Fruit fly (Drosophila melanogaster) whole organism, pupa: Measurements from ENCODE around the gene CG15390.

Source experiments
- CG10348 ChIP-seq: fragments of 200-800 bp; sonication (Bioruptor generic); IDR thresholded peaks from 2 replicates; pipeline ENCODE4 v1.3.6; 2022; ENCODE audit warnings: missing biosample characterization, missing genetic modification characterization
- CG12605 ChIP-seq: fragments of 200-800 bp; sonication (Bioruptor generic); IDR thresholded peaks from 2 replicates; pipeline ENCODE4 v1.3.6; 2022; ENCODE audit warnings: missing biosample characterization, missing genetic modification characterization
- CG13204 ChIP-seq: fragments of 200-800 bp; sonication (Bioruptor generic); optimal IDR thresholded peaks from 2 replicates; lab custom pipeline; 2018; ENCODE audit warnings: missing biosample characterization, mild to moderate bottlenecking, missing genetic modification characterization, moderate library complexity
- CG14655 ChIP-seq: fragments of 200-800 bp; sonication (Bioruptor generic); optimal IDR thresholded peaks from 3 replicates; lab custom pipeline; 2017; ENCODE audit warnings: mild to moderate bottlenecking, missing biosample characterization, missing genetic modification reagents, missing genetic modification characterization
- CG15710 ChIP-seq: fragments of 200-800 bp; sonication (Bioruptor generic); optimal IDR thresholded peaks from 2 replicates; lab custom pipeline; 2018; ENCODE audit warnings: missing biosample characterization, mild to moderate bottlenecking, missing genetic modification characterization, moderate library complexity
- CG17806 ChIP-seq: fragments of 200-800 bp; sonication (Bioruptor generic); optimal IDR thresholded peaks from 2 replicates; lab custom pipeline; 2018; ENCODE audit warnings: missing biosample characterization, mild to moderate bottlenecking, missing genetic modification characterization, moderate library complexity
- CG32121 ChIP-seq: fragments of 200-800 bp; sonication (Bioruptor generic); IDR thresholded peaks from 2 replicates; pipeline ENCODE4 v1.3.6; 2022; ENCODE audit warnings: missing biosample characterization, missing genetic modification characterization
- CG34367 ChIP-seq: fragments of 200-800 bp; sonication (Bioruptor generic); optimal IDR thresholded peaks from 2 replicates; lab custom pipeline; 2018; ENCODE audit warnings: missing biosample characterization, mild to moderate bottlenecking, missing genetic modification characterization
- CG4496 ChIP-seq: fragments of 200-800 bp; sonication (Bioruptor generic); IDR thresholded peaks from 3 replicates; pipeline ENCODE4 v1.3.6; 2022; ENCODE audit warnings: missing biosample characterization, missing genetic modification characterization
- CG8159 ChIP-seq: fragments of 200-800 bp; sonication (Bioruptor generic); optimal IDR thresholded peaks from 3 replicates; lab custom pipeline; 2018; ENCODE audit warnings: missing biosample characterization, mild to moderate bottlenecking, missing genetic modification characterization, moderate library complexity
- CG8301 ChIP-seq: fragments of 200-800 bp; sonication (Bioruptor generic); optimal IDR thresholded peaks from 2 replicates; lab custom pipeline; 2018; ENCODE audit warnings: missing biosample characterization, mild to moderate bottlenecking, missing genetic modification characterization
- CG9948 ChIP-seq: fragments of 200-800 bp; sonication (Bioruptor generic); optimal IDR thresholded peaks from 2 replicates; lab custom pipeline; 2018; ENCODE audit warnings: missing biosample characterization, mild to moderate bottlenecking, missing genetic modification characterization, moderate library complexity
- D1 ChIP-seq: fragments of 200-800 bp; sonication (Bioruptor generic); optimal IDR thresholded peaks from 2 replicates; lab custom pipeline; 2018; ENCODE audit warnings: missing biosample characterization, mild to moderate bottlenecking, missing genetic modification characterization, moderate library complexity
- EcR ChIP-seq: fragments of 200-800 bp; sonication (Bioruptor generic); optimal IDR thresholded peaks from 3 replicates; lab custom pipeline; 2019; ENCODE audit warnings: missing biosample characterization, missing genetic modification characterization, mild to moderate bottlenecking, moderate library complexity, missing genetic modification reagents
- Ets98B ChIP-seq: fragments of 200-800 bp; sonication (Bioruptor generic); IDR thresholded peaks from 2 replicates; pipeline ENCODE4 v1.3.6; 2022; ENCODE audit warnings: missing biosample characterization, missing genetic modification characterization
- Pif1A ChIP-seq: fragments of 200-800 bp; sonication (Bioruptor generic); optimal IDR thresholded peaks from 3 replicates; lab custom pipeline; 2016; ENCODE audit warnings: missing biosample characterization, missing genetic modification characterization
- Pif1B ChIP-seq: fragments of 200-800 bp; sonication (Bioruptor generic); optimal IDR thresholded peaks from 3 replicates; lab custom pipeline; 2016; ENCODE audit warnings: missing biosample characterization, missing genetic modification characterization
- Snoo ChIP-seq: fragments of 200-800 bp; sonication (Bioruptor generic); optimal IDR thresholded peaks from 3 replicates; lab custom pipeline; 2017; ENCODE audit warnings: missing biosample characterization, mild to moderate bottlenecking, missing genetic modification characterization, inconsistent platforms
- fd96Ca ChIP-seq: fragments of 200-800 bp; sonication (Bioruptor generic); IDR thresholded peaks from 3 replicates; pipeline ENCODE4 v1.3.6; 2022; ENCODE audit warnings: missing biosample characterization, missing genetic modification characterization
- gl ChIP-seq: fragments of 200-800 bp; sonication (Bioruptor generic); optimal IDR thresholded peaks from 2 replicates; lab custom pipeline; 2018; ENCODE audit warnings: missing biosample characterization, mild to moderate bottlenecking, missing genetic modification characterization
- rn ChIP-seq: fragments of 200-800 bp; sonication (Bioruptor generic); IDR thresholded peaks from 2 replicates; pipeline ENCODE4 v1.3.6; 2022; ENCODE audit warnings: missing biosample characterization, missing genetic modification characterization

CG15390 gene

DNA sequence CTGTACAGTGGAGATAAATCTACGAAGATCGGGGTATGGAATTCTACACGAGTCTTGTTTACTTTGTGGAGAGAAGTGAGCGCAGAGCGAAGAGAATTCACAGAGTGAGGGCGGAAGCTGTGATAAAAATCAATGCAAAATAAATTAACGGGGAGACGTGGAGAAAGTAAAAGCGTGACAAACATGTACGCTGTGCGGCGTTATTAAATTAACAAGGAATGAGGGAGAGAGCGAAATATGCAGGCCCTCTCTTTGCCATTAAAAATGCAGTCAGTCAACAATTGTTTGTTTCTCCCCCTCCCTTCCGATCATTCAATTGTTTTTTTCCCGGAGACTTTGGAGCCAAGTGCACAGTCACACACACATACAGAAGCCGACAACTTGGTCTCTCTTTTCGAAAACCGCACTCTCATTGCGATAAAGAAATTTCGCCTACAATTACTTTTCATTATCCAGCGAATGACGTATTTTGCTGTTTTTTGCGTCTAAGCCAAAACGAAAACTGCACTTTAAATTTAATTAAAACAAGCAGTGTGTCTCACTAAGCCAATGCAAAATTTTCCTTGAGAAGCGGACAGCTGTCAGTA is 11.6 kb upstream of the CG15390 start:
- TF ChIP-seq CG12605 (GFP tag; lab: Robert Waterston, UW): peak; percentile 70
- peak; percentile 61; the same call in 1 of the 2 replicates for TF ChIP-seq Ets98B (GFP tag; lab: Robert Waterston, UW)
- TF ChIP-seq Snoo (tag; lab: Kevin White, UChicago): peak; percentile 18
- no peak; the same call in 1 of the 2 replicates for TF ChIP-seq CG32121
- TF ChIP-seq CG34367 (tag; lab: Kevin White, UChicago): no peak
- no peak for TF ChIP-seq rn
- TF ChIP-seq gl (tag; lab: Kevin White, UChicago): peak; percentile 49
- peak; percentile 23 for TF ChIP-seq CG8301 (tag; lab: Kevin White, UChicago)
- no peak for TF ChIP-seq EcR (GFP tag; lab: Kevin White, UChicago)
- peak; percentile 78; the same call in 2 of the 3 replicates for TF ChIP-seq CG4496
- no peak for TF ChIP-seq CG8159
- no peak for TF ChIP-seq CG9948 (tag; lab: Kevin White, UChicago)
- peak; percentile 20 for TF ChIP-seq Pif1B
- peak; percentile 73 for TF ChIP-seq CG13204 (GFP tag; lab: Kevin White, UChicago)
- no peak for TF ChIP-seq CG17806 (tag; lab: Kevin White, UChicago)
- TF ChIP-seq Pif1A (GFP tag; lab: Kevin White, UChicago): no peak
- no peak for TF ChIP-seq D1 (tag; lab: Kevin White, UChicago)
- TF ChIP-seq CG14655 (GFP tag; lab: Kevin White, UChicago): no peak

dm6 chr2L:2363626-2364147 is 10.8 kb upstream of the CG15390 start:
- TF ChIP-seq Pif1A (GFP tag; lab: Kevin White, UChicago) (peak; percentile 95), CG8301 (tag; lab: Kevin White, UChicago) (peak; percentile 97), CG17806 (tag; lab: Kevin White, UChicago) (peak; percentile 97), gl (tag; lab: Kevin White, UChicago) (peak; percentile 94), CG10348 (GFP tag; lab: Robert Waterston, UW) (peak; percentile 67), CG13204 (GFP tag; lab: Kevin White, UChicago) (peak; percentile 92), CG9948 (tag; lab: Kevin White, UChicago) (peak; percentile 96), Ets98B (GFP tag; lab: Robert Waterston, UW) (peak; percentile 96), CG8159 (peak; percentile 98), CG32121 (peak; percentile 97), Snoo (tag; lab: Kevin White, UChicago) (peak; percentile 95), rn (peak; percentile 90), CG4496 (peak; percentile 98), CG34367 (tag; lab: Kevin White, UChicago) (peak; percentile 96), D1 (tag; lab: Kevin White, UChicago) (peak; percentile 97), EcR (GFP tag; lab: Kevin White, UChicago) (peak; percentile 45), Pif1B (peak; percentile 94), CG12605 (GFP tag; lab: Robert Waterston, UW) (peak; percentile 94), CG14655 (GFP tag; lab: Kevin White, UChicago) (peak; percentile 97), fd96Ca (GFP tag; lab: Robert Waterston, UW) (peak; percentile 91), CG15710 (peak; percentile 95)

DNA sequence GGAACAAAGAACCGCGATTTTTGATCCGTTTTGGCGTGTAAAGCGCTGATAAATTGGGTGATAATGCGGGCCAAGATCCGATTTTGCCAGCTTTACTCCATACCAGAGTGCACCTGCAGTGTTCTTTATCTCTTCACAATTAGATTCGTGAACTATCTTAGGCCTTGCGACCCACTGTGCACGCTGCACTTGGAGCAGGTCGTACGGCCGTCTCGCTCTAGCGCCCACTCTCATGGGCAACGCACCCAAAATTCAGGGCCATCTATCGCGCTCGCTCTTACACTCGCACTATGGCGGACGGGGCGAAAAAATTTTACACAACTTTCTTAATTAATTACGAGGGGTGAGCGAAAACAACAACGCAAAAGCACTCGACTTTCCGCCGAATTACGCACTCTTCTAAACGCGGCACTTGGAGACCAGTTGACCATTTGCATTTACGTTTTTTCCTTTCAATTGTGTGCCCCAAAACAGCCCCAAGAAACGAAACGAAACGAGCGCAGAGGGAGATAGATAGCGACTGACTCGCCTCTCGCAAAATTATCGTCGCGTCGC is 10.2 kb upstream of the CG15390 start:
- TF ChIP-seq EcR (GFP tag; lab: Kevin White, UChicago) (peak; percentile 14), CG9948 (tag; lab: Kevin White, UChicago) (no peak), CG4496 (no peak), fd96Ca (GFP tag; lab: Robert Waterston, UW) (peak; percentile 16; the same call in 1 of the 3 replicates), CG8159 (no peak), Ets98B (GFP tag; lab: Robert Waterston, UW) (peak; percentile 18; the same call in 1 of the 2 replicates), CG15710 (no peak), CG8301 (tag; lab: Kevin White, UChicago) (no peak), gl (tag; lab: Kevin White, UChicago) (no peak), CG32121 (0 out of 2 replicates have a peak, but pooled peaks have one; percentile 12)

DNA sequence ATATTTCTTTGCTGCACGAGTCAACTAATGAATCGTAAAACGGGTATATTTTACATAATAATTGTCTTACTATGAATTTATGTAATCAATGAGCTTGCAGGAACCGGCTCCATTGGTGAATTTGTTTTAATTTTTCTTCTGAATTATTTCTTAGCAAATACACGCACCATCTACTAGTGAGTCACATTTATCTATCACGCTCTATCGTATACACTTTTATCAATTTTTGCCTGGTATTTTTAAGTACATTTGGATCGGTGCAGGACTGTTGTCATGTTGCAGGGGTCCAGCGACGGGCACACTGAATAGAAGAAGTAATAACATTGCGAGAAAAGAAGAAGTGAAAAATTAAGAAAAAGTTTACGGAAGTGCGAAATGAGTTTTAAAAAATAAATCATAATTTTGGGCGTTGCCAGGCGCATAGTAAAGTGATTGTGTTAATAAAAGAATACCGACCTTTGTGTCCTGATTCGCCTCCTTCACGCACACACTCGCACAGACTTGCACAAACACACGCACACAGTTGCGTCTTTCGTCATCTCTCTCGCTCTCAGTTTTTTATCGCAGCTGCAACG is 9.3 kb upstream of the CG15390 start, which contains the start of the genes Rab5 and Axud1:
Gene Rab5 (minus strand): TSS at position 197 of the 575 bp plus-strand sequence.
Gene Axud1 (plus strand): TSS at position 269 of the 575 bp plus-strand sequence.
- TF ChIP-seq CG10348 (GFP tag; lab: Robert Waterston, UW) (no peak), CG8159 (no peak), CG15710 (no peak), CG9948 (tag; lab: Kevin White, UChicago) (no peak), CG12605 (GFP tag; lab: Robert Waterston, UW) (peak; percentile 56; the same call in 1 of the 2 replicates), CG32121 (peak; percentile 53; the same call in 1 of the 2 replicates), Pif1B (no peak), CG4496 (peak; percentile 34; the same call in 1 of the 3 replicates), fd96Ca (GFP tag; lab: Robert Waterston, UW) (peak; percentile 38; the same call in 1 of the 3 replicates), CG14655 (GFP tag; lab: Kevin White, UChicago) (no peak), Ets98B (GFP tag; lab: Robert Waterston, UW) (peak; percentile 58; the same call in 1 of the 2 replicates), CG8301 (tag; lab: Kevin White, UChicago) (no peak), CG13204 (GFP tag; lab: Kevin White, UChicago) (no peak), CG34367 (tag; lab: Kevin White, UChicago) (peak; percentile 7), EcR (GFP tag; lab: Kevin White, UChicago) (no peak), CG17806 (tag; lab: Kevin White, UChicago) (no peak), Snoo (tag; lab: Kevin White, UChicago) (peak; percentile 8), Pif1A (GFP tag; lab: Kevin White, UChicago) (no peak), gl (tag; lab: Kevin White, UChicago) (no peak), D1 (tag; lab: Kevin White, UChicago) (no peak), rn (no peak)
